Worm (Caenorhabditis elegans) whole organism, late embryonic: ENCODE measurements around the gene daf-22.

Source experiments
- K02D7.2 ChIP-seq: sonication (generic microtip); optimal IDR thresholded peaks from 2 replicates; lab custom pipeline; 2017; ENCODE audit warnings: mild to moderate bottlenecking, missing genetic modification characterization, missing compliant biosample characterization
- ahr-1 ChIP-seq: sonication (generic microtip); optimal IDR thresholded peaks from 2 replicates; lab custom pipeline; 2016; ENCODE audit warnings: missing genetic modification characterization, missing compliant biosample characterization
- ama-1 ChIP-seq: fragments of 150-350 bp; optimal IDR thresholded peaks from 2 replicates; lab custom pipeline; 2014
- ceh-34 ChIP-seq: sonication (generic microtip); optimal IDR thresholded peaks from 2 replicates; lab custom pipeline; 2016; ENCODE audit warnings: mild to moderate bottlenecking, missing genetic modification characterization, missing compliant biosample characterization
- ceh-9 ChIP-seq: sonication (generic microtip); optimal IDR thresholded peaks from 2 replicates; lab custom pipeline; 2016; ENCODE audit warnings: mild to moderate bottlenecking, missing genetic modification characterization, inconsistent platforms, missing compliant biosample characterization
- che-1 ChIP-seq: sonication (generic microtip); optimal IDR thresholded peaks from 2 replicates; lab custom pipeline; 2016; ENCODE audit warnings: mild to moderate bottlenecking, missing genetic modification characterization, missing compliant biosample characterization
- hlh-15 ChIP-seq: sonication (generic microtip); optimal IDR thresholded peaks from 2 replicates; lab custom pipeline; 2016; ENCODE audit warnings: missing genetic modification characterization, missing compliant biosample characterization
- hlh-8 ChIP-seq: sonication (generic microtip); optimal IDR thresholded peaks from 2 replicates; lab custom pipeline; 2016; ENCODE audit warnings: missing genotype, missing genetic modification characterization, missing compliant biosample characterization
- nfya-1 ChIP-seq: sonication (generic microtip); optimal IDR thresholded peaks from 2 replicates; lab custom pipeline; 2017; ENCODE audit warnings: missing genetic modification characterization, mild to moderate bottlenecking, missing compliant biosample characterization, antibody characterized with exemption, moderate library complexity
- nhr-11 ChIP-seq: fragments of 150-350 bp; optimal IDR thresholded peaks from 2 replicates; lab custom pipeline; 2014; ENCODE audit warnings: missing biosample characterization, missing genetic modification characterization
- pha-4 ChIP-seq: fragments of 150-350 bp; optimal IDR thresholded peaks from 2 replicates; lab custom pipeline; 2018; ENCODE audit warnings: missing biosample characterization, missing genetic modification reagents, missing genetic modification characterization
- sox-2 ChIP-seq: fragments of 200-800 bp; sonication (Bioruptor generic); IDR thresholded peaks from 2 replicates; pipeline ENCODE4 v1.3.6; 2022; ENCODE audit warnings: missing genetic modification reagents, missing genetic modification characterization, missing compliant biosample characterization
- unc-42 ChIP-seq: sonication (generic microtip); optimal IDR thresholded peaks from 2 replicates; lab custom pipeline; 2016; ENCODE audit warnings: missing genotype, missing genetic modification characterization, missing compliant biosample characterization
- unc-55 ChIP-seq: sonication (generic microtip); optimal IDR thresholded peaks from 2 replicates; lab custom pipeline; 2017; ENCODE audit warnings: missing biosample characterization, missing genetic modification reagents, missing genetic modification characterization

DNA sequence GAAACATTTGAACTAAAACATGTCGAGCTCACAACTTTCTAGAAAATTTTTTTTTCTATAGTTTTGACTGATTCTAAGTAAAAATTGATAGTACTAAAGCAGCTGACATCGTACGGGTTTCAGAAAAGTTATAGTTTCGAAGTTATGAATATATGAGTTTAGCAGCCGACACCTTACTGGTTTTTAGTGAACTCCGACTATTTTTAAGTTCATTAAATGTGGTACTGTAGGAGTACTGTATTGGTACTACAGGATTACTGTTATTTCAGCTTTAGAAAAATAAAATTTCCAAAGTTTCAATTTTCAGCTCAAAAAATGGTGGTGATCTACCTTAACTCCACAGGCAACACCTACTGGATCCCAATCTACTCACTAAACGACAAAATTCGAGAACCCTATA is 40.1 kb upstream of the daf-22 start, which contains the start of gene sre-37:
- TF ChIP-seq unc-42 (tag; lab: Kevin White, UChicago) (no peak), hlh-8 (no peak), ceh-9 (tag; lab: Kevin White, UChicago) (no peak), unc-55 (GFP tag; lab: Kevin White, UChicago) (no peak), ceh-34 (tag; lab: Kevin White, UChicago) (no peak), hlh-15 (no peak), ama-1 (no peak), nfya-1 (no peak), nhr-11 (tag; lab: Kevin White, UChicago) (no peak), K02D7.2 (tag; lab: Kevin White, UChicago) (no peak), ahr-1 (tag; lab: Kevin White, UChicago) (no peak), pha-4 (tag; lab: Kevin White, UChicago) (no peak), sox-2 (GFP tag; lab: Robert Waterston, UW) (no peak), che-1 (tag; lab: Kevin White, UChicago) (no peak)
